Worm (Caenorhabditis elegans): ENCODE measurements around the gene T25D10.4.

DNA sequence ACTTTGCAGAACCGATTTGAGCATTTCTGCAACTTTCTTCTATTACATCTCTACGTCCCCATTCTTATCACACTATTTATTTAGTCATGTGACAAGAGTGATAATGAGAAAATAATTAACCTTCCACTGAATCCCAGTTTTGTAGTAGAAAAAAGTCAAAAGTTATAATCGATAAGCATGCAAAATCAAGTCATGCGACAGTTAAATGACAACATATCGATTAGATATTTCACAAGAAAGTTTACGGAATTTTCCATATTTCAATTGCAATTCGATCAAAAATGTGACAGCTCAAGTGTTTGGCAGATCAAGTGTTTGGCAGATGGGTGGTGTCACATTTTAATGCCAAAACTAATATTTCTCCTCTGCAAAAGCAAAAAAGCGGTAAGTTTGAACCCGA, 35.4 kb downstream of the T25D10.4 start:
- TF ChIP-seq lin-39 (tag; optimal IDR thresholded peaks at IDR 0.05) = no peak
- TF ChIP-seq dmd-4 (tag; optimal IDR thresholded peaks at IDR 0.05) = no peak
- peak in 1 of 2 experiments; percentile 13 for TF ChIP-seq lsy-2 (tag; optimal IDR thresholded peaks at IDR 0.05)
- no peak for TF ChIP-seq nhr-237 (tag; optimal IDR thresholded peaks at IDR 0.05)
- TF ChIP-seq gmeb-1 (tag; optimal IDR thresholded peaks at IDR 0.05) = peak; percentile 18
- TF ChIP-seq nhr-25 (tag; optimal IDR thresholded peaks at IDR 0.05) = no peak
- peak; percentile 40 for TF ChIP-seq ama-1 (optimal IDR thresholded peaks at IDR 0.05)
